Worm (Caenorhabditis elegans) whole organism, L2 larva: ENCODE data around the gene T28A11.19.

Experiments
- aly-2 ChIP-seq: fragments of 150-350 bp; optimal IDR thresholded peaks from 2 replicates; lab custom pipeline; 2014; ENCODE audit warnings: missing biosample characterization, missing genetic modification characterization
- ceh-82 ChIP-seq: fragments of 150-350 bp; optimal IDR thresholded peaks from 2 replicates; lab custom pipeline; 2014; ENCODE audit warnings: missing biosample characterization, missing genetic modification characterization
- fos-1 ChIP-seq: fragments of 150-350 bp; optimal IDR thresholded peaks from 2 replicates; lab custom pipeline; 2014; ENCODE audit warnings: missing biosample characterization, missing genetic modification characterization
- lin-13 ChIP-seq: fragments of 150-350 bp; optimal IDR thresholded peaks from 2 replicates; lab custom pipeline; 2014; ENCODE audit warnings: missing biosample characterization, missing genetic modification reagents, missing genetic modification characterization
- lsy-2 ChIP-seq, 2 experiments: fragments of 150-350 bp in 1 of 2; sonication (generic microtip) in 1 of 2; optimal IDR thresholded peaks; 2 replicates each; lab custom pipeline; 2014 to 2017; ENCODE audit warnings: missing biosample characterization in 2 of 2, missing genetic modification characterization in 2 of 2
- nhr-237 ChIP-seq: fragments of 150-350 bp; optimal IDR thresholded peaks from 2 replicates; lab custom pipeline; 2014; ENCODE audit warnings: missing biosample characterization, missing genetic modification characterization
- nhr-25 ChIP-seq: fragments of 150-350 bp; sonication (generic microtip); optimal IDR thresholded peaks from 3 replicates; lab custom pipeline; 2014; ENCODE audit warnings: missing biosample characterization, missing genetic modification characterization
- nhr-77 ChIP-seq: fragments of 150-350 bp; optimal IDR thresholded peaks from 2 replicates; lab custom pipeline; 2014; ENCODE audit warnings: missing biosample characterization, missing genetic modification characterization
- skn-1 ChIP-seq: sonication (generic microtip); optimal IDR thresholded peaks from 2 replicates; lab custom pipeline; 2017; ENCODE audit warnings: missing biosample characterization, missing genetic modification characterization
- snpc-4 ChIP-seq: fragments of 150-350 bp; optimal IDR thresholded peaks from 2 replicates; lab custom pipeline; 2014; ENCODE audit warnings: missing biosample characterization, missing genetic modification characterization
- unc-62 ChIP-seq: fragments of 150-350 bp; optimal IDR thresholded peaks from 2 replicates; lab custom pipeline; 2014; ENCODE audit warnings: missing biosample characterization, missing genetic modification reagents, missing genetic modification characterization

- TF ChIP-seq snpc-4 (tag; lab: Kevin White, UChicago) (no peak), fos-1 (no peak), lin-13 (GFP tag; lab: Kevin White, UChicago) (no peak), nhr-237 (no peak), unc-62 (GFP tag; lab: Kevin White, UChicago) (no peak), ceh-82 (tag; lab: Kevin White, UChicago) (no peak), skn-1 (tag; lab: Kevin White, UChicago) (no peak), lsy-2 (tag; optimal IDR thresholded peaks at IDR 0.05; lab: Kevin White, UChicago) (no peak), nhr-77 (tag; lab: Kevin White, UChicago) (no peak), aly-2 (tag; lab: Kevin White, UChicago) (no peak), nhr-25 (tag; lab: Kevin White, UChicago) (no peak)
Observed at ce11 chrV:3230597-3230996, 38.7 kb downstream of the T28A11.19 start, which contains the start of gene K08D9.10.
